Fruit fly (Drosophila melanogaster) whole organism, wandering third instar larva: Measurements from ENCODE around the gene CG6700.

Experiments used
- HLH106 ChIP-seq: fragments of 200-800 bp; optimal IDR thresholded peaks from 3 replicates; lab custom pipeline; 2019; ENCODE audit warnings: missing biosample characterization, mild to moderate bottlenecking, missing genetic modification characterization, moderate library complexity
- Hnf4 ChIP-seq: fragments of 200-800 bp; sonication (Bioruptor generic); optimal IDR thresholded peaks from 2 replicates; lab custom pipeline; 2016; ENCODE audit warnings: missing biosample characterization, mild to moderate bottlenecking, missing genetic modification characterization
- brk ChIP-seq: fragments of 200-800 bp; sonication (Bioruptor generic); optimal IDR thresholded peaks from 2 replicates; lab custom pipeline; 2016; ENCODE audit warnings: missing biosample characterization, mild to moderate bottlenecking, missing genetic modification characterization
- foxo ChIP-seq, 2 experiments: fragments of 200-800 bp; sonication (Bioruptor generic); optimal IDR thresholded peaks; 2 replicates in 1 of 2; 3 replicates in 1 of 2; lab custom pipeline; 2016 to 2017; ENCODE audit warnings: missing biosample characterization in 2 of 2, missing genetic modification characterization in 2 of 2

DNA sequence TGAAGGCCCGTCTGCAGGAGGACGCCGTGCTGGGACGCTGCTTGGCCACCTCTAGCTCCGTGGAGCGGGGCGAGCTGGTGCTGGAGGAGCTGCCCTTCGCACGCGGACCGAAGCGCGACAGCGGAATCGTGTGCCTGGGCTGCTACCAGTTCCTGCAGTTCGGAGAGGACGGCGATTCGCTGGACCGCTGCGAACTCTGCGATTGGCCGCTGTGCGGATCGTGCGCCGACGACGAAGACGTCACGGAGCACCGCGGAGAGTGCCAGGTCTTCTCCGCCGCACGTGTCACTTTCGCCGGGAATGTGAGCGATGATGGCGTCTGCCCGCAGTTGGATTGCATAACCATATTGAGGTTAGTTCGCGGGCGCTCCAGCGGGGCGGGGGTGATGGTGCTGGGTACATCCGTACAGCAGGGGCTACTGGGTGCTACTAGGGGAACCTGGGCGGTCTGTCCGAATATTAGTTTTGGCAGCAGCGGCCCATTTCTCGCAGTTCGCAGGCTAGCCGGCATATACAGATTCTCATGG is 9.0 kb upstream of the CG6700 start:
- TF ChIP-seq HLH106 (tag; lab: Kevin White, UChicago) (no peak), Hnf4 (GFP tag; lab: Kevin White, UChicago) (no peak), brk (GFP tag; lab: Kevin White, UChicago) (no peak), foxo (GFP tag; optimal IDR thresholded peaks at IDR 0.05; lab: Kevin White, UChicago) (no peak)
